Comparison of ENCODE assay signal across 2 fruit fly cellular contexts in genomic region chr2L:419620-420184, dm6.
TF ChIP-seq lines count a peak whose summit lies in the region.

CG13690 (minus strand) TSS chr2L:419652.
RpLP1 (plus strand) TSS chr2L:419952.

TF ChIP-seq in whole organism, embryonic, 481 proteins besides CTCF, POLR2A, EP300 and RAD21 (continued from another document and continues in another):
- TF ChIP-seq CG13123 (GFP tag; optimal IDR thresholded peaks at IDR 0.05; lab: Kevin White, UChicago), result no peak
- peak in 1 of 2 experiments; percentile 76 for TF ChIP-seq Eip74EF (GFP tag; optimal IDR thresholded peaks at IDR 0.05; lab: Kevin White, UChicago)
- TF ChIP-seq CG7271 (tag; optimal IDR thresholded peaks at IDR 0.05; lab: Kevin White, UChicago), result peak; percentile 91
- no peak for TF ChIP-seq vnd (GFP tag; IDR thresholded peaks at IDR 0.05; lab: Robert Waterston, UW; ENCODE audit: partially characterized antibody)
- peak; percentile 22 for TF ChIP-seq Mad (GFP tag; optimal IDR thresholded peaks at IDR 0.05; lab: Kevin White, UChicago)
- TF ChIP-seq bigmax (GFP tag; optimal IDR thresholded peaks at IDR 0.05; lab: Kevin White, UChicago), result peak; percentile 53
- peak; percentile 29 for TF ChIP-seq CG15696 (tag; optimal IDR thresholded peaks at IDR 0.05; lab: Kevin White, UChicago)
- no peak for TF ChIP-seq CG43689 (GFP tag; IDR thresholded peaks at IDR 0.05; lab: Robert Waterston, UW)
- TF ChIP-seq CG11093 (GFP tag; IDR thresholded peaks at IDR 0.05; lab: Robert Waterston, UW), result no peak
- no peak for TF ChIP-seq z (GFP tag; IDR thresholded peaks at IDR 0.05; lab: Robert Waterston, UW)
- TF ChIP-seq Hr51 (GFP tag; optimal IDR thresholded peaks at IDR 0.05; lab: Kevin White, UChicago), result peak; percentile 39 to 72
- peak; percentile 78 for TF ChIP-seq Hsf (GFP tag; optimal IDR thresholded peaks at IDR 0.05; lab: Kevin White, UChicago)
- TF ChIP-seq knrl (GFP tag; IDR thresholded peaks at IDR 0.05; lab: Robert Waterston, UW; ENCODE audit: partially characterized antibody), result no peak
- peak; percentile 49 for TF ChIP-seq lilli (GFP tag; optimal IDR thresholded peaks at IDR 0.05; lab: Kevin White, UChicago)
- peak; percentile 91 for TF ChIP-seq caup (GFP tag; optimal IDR thresholded peaks at IDR 0.05; lab: Kevin White, UChicago; ENCODE audit: severe bottlenecking)
- peak; percentile 80 for TF ChIP-seq B-H2 (GFP tag; optimal IDR thresholded peaks at IDR 0.05; lab: Kevin White, UChicago)
- TF ChIP-seq CG34224 (GFP tag; IDR thresholded peaks at IDR 0.05; lab: Robert Waterston, UW; ENCODE audit: partially characterized antibody), result no peak
- no peak for TF ChIP-seq esg (GFP tag; conservative IDR thresholded peaks at IDR 0.05; lab: Robert Waterston, UW)
- TF ChIP-seq ATbp (GFP tag; optimal IDR thresholded peaks at IDR 0.05; lab: Kevin White, UChicago), result peak; percentile 78
- peak; percentile 88 for TF ChIP-seq CG3281 (GFP tag; optimal IDR thresholded peaks at IDR 0.05; lab: Kevin White, UChicago)
- no peak for TF ChIP-seq pan (optimal IDR thresholded peaks at IDR 0.05; lab: Kevin White, UChicago)
- TF ChIP-seq pan (GFP tag; optimal IDR thresholded peaks at IDR 0.05 in 1 of 2, IDR thresholded peaks at IDR 0.05 in 1 of 2), result peak in 1 of 2 experiments; percentile 69
- TF ChIP-seq cwo (GFP tag; optimal IDR thresholded peaks at IDR 0.05; lab: Kevin White, UChicago), result peak; percentile 44
- TF ChIP-seq Dek (tag; optimal IDR thresholded peaks at IDR 0.05; lab: Kevin White, UChicago), result peak; percentile 61
- TF ChIP-seq CG11696 (GFP tag; IDR thresholded peaks at IDR 0.05; lab: Robert Waterston, UW), result 0 out of 2 replicates have a peak, but pooled peaks have one; percentile 39
- peak; percentile 56 for TF ChIP-seq Oli (tag; optimal IDR thresholded peaks at IDR 0.05; lab: Kevin White, UChicago)
- TF ChIP-seq ttk (GFP tag; IDR thresholded peaks at IDR 0.05; lab: Robert Waterston, UW), result no peak
- TF ChIP-seq CG14014 (GFP tag; IDR thresholded peaks at IDR 0.05; lab: Robert Waterston, UW), result peak; percentile 64; the same call in 1 of the 2 replicates
- TF ChIP-seq Sry-δ (GFP tag; optimal IDR thresholded peaks at IDR 0.05; lab: Kevin White, UChicago), result peak; percentile 58
- TF ChIP-seq CG1603 (tag; optimal IDR thresholded peaks at IDR 0.05; lab: Kevin White, UChicago), result peak; percentile 70
- TF ChIP-seq Hr78 (GFP tag; optimal IDR thresholded peaks at IDR 0.05; lab: Kevin White, UChicago), result peak in 1 of 2 experiments; percentile 28
- TF ChIP-seq eve (GFP tag; optimal IDR thresholded peaks at IDR 0.05; lab: Kevin White, UChicago), result no peak
- peak; percentile 90 for TF ChIP-seq sqz (GFP tag; optimal IDR thresholded peaks at IDR 0.05; lab: Kevin White, UChicago)
- peak; percentile 37; the same call in 1 of the 2 replicates for TF ChIP-seq slbo (GFP tag; IDR thresholded peaks at IDR 0.05; lab: Robert Waterston, UW)
- no peak for TF ChIP-seq sisA (GFP tag; IDR thresholded peaks at IDR 0.05; lab: Robert Waterston, UW)
- peak; percentile 73 for TF ChIP-seq CoRest (tag; optimal IDR thresholded peaks at IDR 0.05; lab: Kevin White, UChicago)
- TF ChIP-seq CG12769 (tag; optimal IDR thresholded peaks at IDR 0.05; lab: Kevin White, UChicago), result peak; percentile 63
- TF ChIP-seq ewg (GFP tag; optimal IDR thresholded peaks at IDR 0.05; lab: Kevin White, UChicago), result peak; percentile 61
- TF ChIP-seq CG3065 (GFP tag; optimal IDR thresholded peaks at IDR 0.05; lab: Kevin White, UChicago), result no peak
- peak; percentile 72 for TF ChIP-seq nerfin-1 (tag; optimal IDR thresholded peaks at IDR 0.05; lab: Kevin White, UChicago)
- TF ChIP-seq Ptx1 (GFP tag; IDR thresholded peaks at IDR 0.05; lab: Robert Waterston, UW), result no peak
- peak; percentile 63 to 66 for TF ChIP-seq chif (GFP tag; optimal IDR thresholded peaks at IDR 0.05; lab: Kevin White, UChicago)
- TF ChIP-seq twi (tag; optimal IDR thresholded peaks at IDR 0.05; lab: Kevin White, UChicago), result peak; percentile 59
- peak; percentile 76 for TF ChIP-seq stwl (tag; optimal IDR thresholded peaks at IDR 0.05; lab: Kevin White, UChicago)
- peak in 1 of 2 experiments; percentile 44 for TF ChIP-seq crp (GFP tag; optimal IDR thresholded peaks at IDR 0.05; lab: Kevin White, UChicago)
- TF ChIP-seq dm (GFP tag; optimal IDR thresholded peaks at IDR 0.05; lab: Kevin White, UChicago), result peak; percentile 91
- TF ChIP-seq CG15601 (tag; optimal IDR thresholded peaks at IDR 0.05; lab: Kevin White, UChicago), result peak; percentile 86
- TF ChIP-seq tin (GFP tag; optimal IDR thresholded peaks at IDR 0.05; lab: Kevin White, UChicago), result peak; percentile 26
- no peak for TF ChIP-seq CG8478 (optimal IDR thresholded peaks at IDR 0.05; lab: Kevin White, UChicago)
- TF ChIP-seq CG8281 (tag; optimal IDR thresholded peaks at IDR 0.05; lab: Kevin White, UChicago), result peak; percentile 17
- peak; percentile 81 for TF ChIP-seq CG10431 (GFP tag; optimal IDR thresholded peaks at IDR 0.05; lab: Kevin White, UChicago)
- peak; percentile 86 for TF ChIP-seq chm (GFP tag; IDR thresholded peaks at IDR 0.05; lab: Robert Waterston, UW)
- peak; percentile 60 for TF ChIP-seq CG9609 (GFP tag; optimal IDR thresholded peaks at IDR 0.05; lab: Kevin White, UChicago)
- no peak for TF ChIP-seq lov (optimal IDR thresholded peaks at IDR 0.05; lab: Kevin White, UChicago)
- peak; percentile 77; the same call in 2 of the 3 replicates for TF ChIP-seq lov (GFP tag; IDR thresholded peaks at IDR 0.05; lab: Robert Waterston, UW)
- peak; percentile 83 for TF ChIP-seq kay (GFP tag; optimal IDR thresholded peaks at IDR 0.05; lab: Kevin White, UChicago)
- peak; percentile 74 for TF ChIP-seq CG1529 (GFP tag; optimal IDR thresholded peaks at IDR 0.05; lab: Kevin White, UChicago)
- no peak for TF ChIP-seq CG5953 (GFP tag; IDR thresholded peaks at IDR 0.05; lab: Robert Waterston, UW)
- peak; percentile 41 for TF ChIP-seq Blimp-1 (GFP tag; optimal IDR thresholded peaks at IDR 0.05; lab: Kevin White, UChicago)
- TF ChIP-seq nmo (GFP tag; optimal IDR thresholded peaks at IDR 0.05; lab: Kevin White, UChicago), result peak; percentile 84
- TF ChIP-seq CG13894 (tag; optimal IDR thresholded peaks at IDR 0.05; lab: Kevin White, UChicago), result peak; percentile 64
- TF ChIP-seq CG12744 (GFP tag; optimal IDR thresholded peaks at IDR 0.05; lab: Kevin White, UChicago), result peak; percentile 45
- no peak for TF ChIP-seq Opbp (GFP tag; IDR thresholded peaks at IDR 0.05; lab: Robert Waterston, UW; ENCODE audit: partially characterized antibody)
- TF ChIP-seq CG18476 (GFP tag; optimal IDR thresholded peaks at IDR 0.05; lab: Kevin White, UChicago), result peak; percentile 15

TF ChIP-seq in whole organism, prepupa, 60 proteins besides CTCF, POLR2A, EP300 and RAD21 (continued from another document):
- TF ChIP-seq CG8319 (GFP tag; optimal IDR thresholded peaks at IDR 0.05; lab: Kevin White, UChicago) (peak; percentile 38), CG4318 (GFP tag; optimal IDR thresholded peaks at IDR 0.05; lab: Kevin White, UChicago) (no peak), OdsH (GFP tag; optimal IDR thresholded peaks at IDR 0.05; lab: Kevin White, UChicago) (peak; percentile 61), Hr38 (GFP tag; optimal IDR thresholded peaks at IDR 0.05; lab: Kevin White, UChicago) (no peak), cyc (GFP tag; optimal IDR thresholded peaks at IDR 0.05; lab: Kevin White, UChicago) (peak; percentile 66), CG7368 (GFP tag; optimal IDR thresholded peaks at IDR 0.05; lab: Kevin White, UChicago) (peak; percentile 69), CG11762 (GFP tag; optimal IDR thresholded peaks at IDR 0.05; lab: Kevin White, UChicago; ENCODE audit: insufficient read depth) (peak; percentile 36)
